Fruit fly (Drosophila melanogaster): ENCODE results near the gene Hsp60D.

Gene Hsp60D

DNA sequence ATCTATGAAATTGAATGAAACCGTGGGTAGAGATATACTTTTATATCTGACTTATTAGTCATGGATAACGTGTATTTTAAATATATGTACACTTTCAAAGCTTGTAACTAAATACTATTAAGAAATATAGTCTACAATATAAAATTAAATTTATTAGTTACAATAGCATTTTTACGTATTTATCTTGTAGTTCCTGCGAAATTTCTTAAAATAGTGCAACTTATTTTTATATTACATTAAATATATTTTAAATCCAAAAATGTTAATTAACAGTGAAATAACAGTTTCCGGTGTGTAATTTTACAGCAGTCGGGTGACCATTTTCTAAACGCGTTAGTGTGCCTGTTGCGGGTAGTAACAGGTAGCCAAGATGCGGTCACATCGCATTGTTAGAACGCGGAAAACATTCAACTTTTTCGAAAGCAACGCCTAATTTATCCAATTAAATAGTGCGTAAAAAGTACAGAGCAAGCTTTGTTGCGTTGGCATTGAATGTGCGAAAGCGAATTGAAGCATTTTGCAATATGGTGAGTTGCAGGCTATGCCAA lies 50.6 kb downstream of the Hsp60D start, which contains the start of the genes CG10859 and CG7110 (continued):
- TF ChIP-seq CG2712 (tag; optimal IDR thresholded peaks at IDR 0.05) (peak; percentile 52), Lpt (GFP tag; optimal IDR thresholded peaks at IDR 0.05) (no peak), CG7745 (tag; optimal IDR thresholded peaks at IDR 0.05) (no peak), ranshi (GFP tag; IDR thresholded peaks at IDR 0.05) (no peak; the same call in 1 of the 2 replicates), Bdp1 (GFP tag; optimal IDR thresholded peaks at IDR 0.05) (no peak), ash1 (GFP tag; optimal IDR thresholded peaks at IDR 0.05) (peak; percentile 46), CG32532 (GFP tag; IDR thresholded peaks at IDR 0.05) (peak; percentile 55; the same call in 1 of the 2 replicates), CG4328 (GFP tag; optimal IDR thresholded peaks at IDR 0.05) (peak; percentile 59), CG2678 (tag; optimal IDR thresholded peaks at IDR 0.05) (peak; percentile 43), fd102C (GFP tag; optimal IDR thresholded peaks at IDR 0.05) (peak; percentile 7), so (GFP tag; IDR thresholded peaks at IDR 0.05) (no peak), CG1832 (GFP tag; optimal IDR thresholded peaks at IDR 0.05) (no peak), BEAF-32 (GFP tag; optimal IDR thresholded peaks at IDR 0.05) (peak; percentile 10), CG7271 (tag; optimal IDR thresholded peaks at IDR 0.05) (peak; percentile 46), CG6654 (GFP tag; optimal IDR thresholded peaks at IDR 0.05) (no peak), CG10209 (GFP tag; optimal IDR thresholded peaks at IDR 0.05) (peak; percentile 41), CG6175 (GFP tag; IDR thresholded peaks at IDR 0.05) (no peak), tin (GFP tag; optimal IDR thresholded peaks at IDR 0.05) (peak; percentile 11), CG6683 (GFP tag; optimal IDR thresholded peaks at IDR 0.05) (peak; percentile 53), CG12219 (GFP tag; optimal IDR thresholded peaks at IDR 0.05) (peak; percentile 1), E2f1 (GFP tag; IDR thresholded peaks at IDR 0.05) (no peak), stc (GFP tag; IDR thresholded peaks at IDR 0.05) (no peak), ewg (GFP tag; optimal IDR thresholded peaks at IDR 0.05) (peak; percentile 29), gcm (GFP tag; optimal IDR thresholded peaks at IDR 0.05) (peak; percentile 9), lab (GFP tag; optimal IDR thresholded peaks at IDR 0.05) (peak; percentile 81), Ssrp (tag; optimal IDR thresholded peaks at IDR 0.05) (no peak), vnd (GFP tag; IDR thresholded peaks at IDR 0.05; ENCODE audit: partially characterized antibody) (no peak), CG33213 (GFP tag; optimal IDR thresholded peaks at IDR 0.05) (peak; percentile 56), MBD-R2 (GFP tag; IDR thresholded peaks at IDR 0.05) (peak; percentile 48; the same call in 1 of the 2 replicates), CG7987 (GFP tag; optimal IDR thresholded peaks at IDR 0.05) (peak; percentile 89), disco-r (GFP tag; optimal IDR thresholded peaks at IDR 0.05) (no peak), salm (tag; optimal IDR thresholded peaks at IDR 0.05) (peak; percentile 24), MESR4 (GFP tag; optimal IDR thresholded peaks at IDR 0.05) (peak; percentile 46), CG10147 (GFP tag; optimal IDR thresholded peaks at IDR 0.05) (peak; percentile 37), ap (GFP tag; IDR thresholded peaks at IDR 0.05) (no peak), CG12155 (GFP tag; optimal IDR thresholded peaks at IDR 0.05) (no peak), CG13624 (GFP tag; optimal IDR thresholded peaks at IDR 0.05) (peak; percentile 7), twi (tag; optimal IDR thresholded peaks at IDR 0.05) (peak; percentile 33), croc (GFP tag; conservative IDR thresholded peaks at IDR 0.05) (no peak), Hmr (GFP tag; optimal IDR thresholded peaks at IDR 0.05) (peak; percentile 66), CG3847 (GFP tag; IDR thresholded peaks at IDR 0.05) (peak; percentile 54; the same call in 1 of the 2 replicates), CG1603 (tag; optimal IDR thresholded peaks at IDR 0.05) (peak; percentile 81), ham (GFP tag; IDR thresholded peaks at IDR 0.05) (no peak), CG7839 (tag; optimal IDR thresholded peaks at IDR 0.05) (peak; percentile 40), sim (GFP tag; IDR thresholded peaks at IDR 0.05) (no peak), CG10543 (GFP tag; optimal IDR thresholded peaks at IDR 0.05) (peak; percentile 26), repo (GFP tag; optimal IDR thresholded peaks at IDR 0.05) (no peak), CG2199 (GFP tag; IDR thresholded peaks at IDR 0.05) (no peak), da (GFP tag; optimal IDR thresholded peaks at IDR 0.05) (no peak), knrl (GFP tag; IDR thresholded peaks at IDR 0.05; ENCODE audit: partially characterized antibody) (no peak)
